Worm (Caenorhabditis elegans) whole organism, young adult: ENCODE measurements around the gene srr-1.

Experiments used
- F49E8.2 ChIP-seq: sonication (generic microtip); optimal IDR thresholded peaks from 3 replicates; lab custom pipeline; 2017; ENCODE audit warnings: missing genetic modification characterization, mild to moderate bottlenecking, missing compliant biosample characterization, antibody characterized with exemption, moderate library complexity; ENCODE audit not compliant: insufficient read depth
- F55B11.4 ChIP-seq: sonication (generic microtip); optimal IDR thresholded peaks from 2 replicates; lab custom pipeline; 2016; ENCODE audit warnings: missing compliant biosample characterization, missing genetic modification characterization, borderline replicate concordance; ENCODE audit not compliant: insufficient read depth
- F57A8.1 ChIP-seq: fragments of 200-800 bp; sonication (Bioruptor generic); optimal IDR thresholded peaks from 2 replicates; lab custom pipeline; 2018; ENCODE audit warnings: mild to moderate bottlenecking, missing genetic modification characterization, moderate library complexity, missing compliant biosample characterization
- T07F8.4 ChIP-seq: sonication (generic microtip); optimal IDR thresholded peaks from 2 replicates; lab custom pipeline; 2016; ENCODE audit warnings: mild to moderate bottlenecking, missing genetic modification characterization, moderate library complexity, missing compliant biosample characterization
- Y53G8AR.9 ChIP-seq: fragments of 200-800 bp; sonication (Bioruptor generic); conservative IDR thresholded peaks from 2 replicates; pipeline ENCODE4 v1.3.6; 2022; ENCODE audit warnings: missing genetic modification reagents, missing genetic modification characterization, missing compliant biosample characterization
- Y56A3A.18 ChIP-seq: fragments of 200-800 bp; sonication (Bioruptor generic); IDR thresholded peaks from 2 replicates; pipeline ENCODE4 v1.3.6; 2022; ENCODE audit warnings: missing genetic modification reagents, missing genetic modification characterization, missing compliant biosample characterization
- ama-1 ChIP-seq, 3 experiments: fragments of 150-350 bp in 1 of 3; sonication (generic microtip) in 2 of 3; optimal IDR thresholded peaks; 2 replicates each; lab custom pipeline; 2014 to 2018; ENCODE audit warnings: missing biosample characterization in 2 of 3, missing genetic modification characterization in 2 of 3, missing genetic modification reagents in 2 of 3
- bed-1 ChIP-seq: fragments of 200-800 bp; sonication (Bioruptor generic); IDR thresholded peaks from 2 replicates; pipeline ENCODE4 v1.3.6; 2022; ENCODE audit warnings: missing genetic modification reagents, missing genetic modification characterization, missing compliant biosample characterization
- ccch-3 ChIP-seq: fragments of 200-800 bp; sonication (Bioruptor generic); optimal IDR thresholded peaks from 2 replicates; lab custom pipeline; 2018; ENCODE audit warnings: mild to moderate bottlenecking, missing genetic modification characterization, missing compliant biosample characterization
- cebp-1 ChIP-seq, 2 experiments: fragments of 200-800 bp in 1 of 2; sonication (Bioruptor generic) in 1 of 2; sonication (generic microtip) in 1 of 2; IDR thresholded peaks in 1 of 2; optimal IDR thresholded peaks in 1 of 2; 2 replicates each; pipeline versions ENCODE4 v1.3.6 to Lab custom; 2017 to 2022; ENCODE audit warnings: missing compliant biosample characterization in 2 of 2, missing genetic modification characterization in 2 of 2, mild to moderate bottlenecking in 1 of 2, missing genetic modification reagents in 1 of 2, moderate library complexity in 1 of 2
- cebp-2 ChIP-seq: fragments of 200-800 bp; sonication (Bioruptor generic); IDR thresholded peaks from 2 replicates; pipeline ENCODE4 v1.3.6; 2022; ENCODE audit warnings: missing genetic modification characterization, missing compliant biosample characterization
- ceh-100 ChIP-seq: fragments of 200-800 bp; sonication (Bioruptor generic); IDR thresholded peaks from 2 replicates; pipeline ENCODE4 v1.3.6; 2022; ENCODE audit warnings: missing genetic modification reagents, missing genetic modification characterization, missing compliant biosample characterization
- ceh-79 ChIP-seq: sonication (generic microtip); optimal IDR thresholded peaks from 2 replicates; lab custom pipeline; 2017; ENCODE audit warnings: mild to moderate bottlenecking, missing genetic modification characterization, missing compliant biosample characterization
- egl-18 ChIP-seq: fragments of 200-800 bp; sonication (Bioruptor generic); IDR thresholded peaks from 2 replicates; pipeline ENCODE4 v1.3.6; 2022; ENCODE audit warnings: missing genetic modification reagents, missing genetic modification characterization, missing compliant biosample characterization
- gei-17 ChIP-seq: fragments of 200-800 bp; sonication (Bioruptor generic); optimal IDR thresholded peaks from 2 replicates; lab custom pipeline; 2018; ENCODE audit warnings: mild to moderate bottlenecking, missing genetic modification characterization, missing compliant biosample characterization
- him-1 ChIP-seq: sonication (generic microtip); optimal IDR thresholded peaks from 2 replicates; lab custom pipeline; 2016; ENCODE audit warnings: missing genotype, missing genetic modification reagents, missing genetic modification characterization, missing compliant biosample characterization
- hlh-12 ChIP-seq: sonication (generic microtip); optimal IDR thresholded peaks from 2 replicates; lab custom pipeline; 2016; ENCODE audit warnings: missing genetic modification characterization, missing compliant biosample characterization
- hmg-1.2 ChIP-seq: fragments of 200-800 bp; sonication (Bioruptor generic); IDR thresholded peaks from 2 replicates; pipeline ENCODE4 v1.3.6; 2022; ENCODE audit warnings: missing genetic modification reagents, missing genetic modification characterization, missing compliant biosample characterization
- hmg-20 ChIP-seq: fragments of 200-800 bp; sonication (Bioruptor generic); IDR thresholded peaks from 2 replicates; pipeline ENCODE4 v1.3.6; 2022; ENCODE audit warnings: missing genetic modification reagents, missing genetic modification characterization, missing compliant biosample characterization
- lir-1 ChIP-seq: fragments of 200-800 bp; sonication (Bioruptor generic); conservative IDR thresholded peaks from 2 replicates; pipeline ENCODE4 v1.3.6; 2022; ENCODE audit warnings: missing genetic modification reagents, missing genetic modification characterization, missing compliant biosample characterization
- lsy-27 ChIP-seq: sonication (generic microtip); optimal IDR thresholded peaks from 2 replicates; lab custom pipeline; 2017; ENCODE audit warnings: missing genetic modification characterization, mild to moderate bottlenecking, missing compliant biosample characterization, antibody characterized with exemption, missing genotype, borderline replicate concordance; ENCODE audit not compliant: insufficient read depth
- madf-10 ChIP-seq: sonication (generic microtip); optimal IDR thresholded peaks from 2 replicates; lab custom pipeline; 2016; ENCODE audit warnings: mild to moderate bottlenecking, missing genetic modification characterization, missing compliant biosample characterization
- madf-3 ChIP-seq: fragments of 200-800 bp; sonication (Bioruptor generic); IDR thresholded peaks from 2 replicates; pipeline ENCODE4 v1.3.6; 2022; ENCODE audit warnings: missing genetic modification reagents, missing genetic modification characterization, missing compliant biosample characterization
- mxl-1 ChIP-seq: sonication (generic microtip); optimal IDR thresholded peaks from 2 replicates; lab custom pipeline; 2016; ENCODE audit warnings: missing genetic modification characterization, missing compliant biosample characterization
- nfya-1 ChIP-seq: sonication (generic microtip); optimal IDR thresholded peaks from 2 replicates; lab custom pipeline; 2017; ENCODE audit warnings: antibody characterized with exemption, missing compliant biosample characterization, missing genetic modification characterization, borderline replicate concordance; ENCODE audit not compliant: insufficient read depth
- nfya-2 ChIP-seq: fragments of 200-800 bp; sonication (Bioruptor generic); IDR thresholded peaks from 2 replicates; pipeline ENCODE4 v1.3.6; 2022; ENCODE audit warnings: missing genetic modification reagents, missing genetic modification characterization, missing compliant biosample characterization
- nfyb-1 ChIP-seq: fragments of 200-800 bp; sonication (Bioruptor generic); IDR thresholded peaks from 2 replicates; pipeline ENCODE4 v1.3.6; 2022; ENCODE audit warnings: missing genetic modification reagents, missing genetic modification characterization, missing compliant biosample characterization
- nhr-179 ChIP-seq: sonication (generic microtip); optimal IDR thresholded peaks from 2 replicates; lab custom pipeline; 2016; ENCODE audit warnings: mild to moderate bottlenecking, missing genetic modification characterization, missing compliant biosample characterization
- pha-4 ChIP-seq: fragments of 150-350 bp; sonication (generic microtip); optimal IDR thresholded peaks from 2 replicates; lab custom pipeline; 2014; ENCODE audit warnings: missing biosample characterization, missing genetic modification reagents, missing genetic modification characterization
- rpc-1 ChIP-seq, 2 experiments: fragments of 150-350 bp in 1 of 2; sonication (generic microtip) in 1 of 2; optimal IDR thresholded peaks; 2 replicates each; lab custom pipeline; 2014 to 2018; ENCODE audit warnings: missing biosample characterization in 1 of 2, missing genetic modification characterization in 1 of 2, missing genetic modification reagents in 1 of 2, missing genotype in 1 of 2
- sea-2 ChIP-seq: fragments of 200-800 bp; sonication (Bioruptor generic); IDR thresholded peaks from 2 replicates; pipeline ENCODE4 v1.3.6; 2022; ENCODE audit warnings: missing genetic modification characterization, missing compliant biosample characterization
- snpc-1.3 ChIP-seq: sonication (generic microtip); optimal IDR thresholded peaks from 2 replicates; lab custom pipeline; 2017; ENCODE audit warnings: missing genetic modification characterization, mild to moderate bottlenecking, missing compliant biosample characterization, antibody characterized with exemption, moderate library complexity, missing genotype, missing genetic modification reagents; ENCODE audit not compliant: insufficient read depth
- snpc-3.4 ChIP-seq: sonication (generic microtip); optimal IDR thresholded peaks from 2 replicates; lab custom pipeline; 2017; ENCODE audit warnings: missing genetic modification characterization, mild to moderate bottlenecking, missing compliant biosample characterization, antibody characterized with exemption, moderate library complexity, missing genotype, missing genetic modification reagents
- snpc-4 ChIP-seq, 5 experiments: fragments of 150-350 bp in 1 of 5; sonication (generic microtip) in 4 of 5; optimal IDR thresholded peaks; 2 replicates each; lab custom pipeline; 2014 to 2018; ENCODE audit warnings: missing genetic modification characterization in 5 of 5, missing biosample characterization in 3 of 5, antibody characterized with exemption in 2 of 5, mild to moderate bottlenecking in 2 of 5, missing compliant biosample characterization in 2 of 5, missing genotype in 2 of 5, moderate library complexity in 2 of 5, missing genetic modification reagents in 1 of 5
- somi-1 ChIP-seq: fragments of 200-800 bp; sonication (Bioruptor generic); optimal IDR thresholded peaks from 2 replicates; lab custom pipeline; 2018; ENCODE audit warnings: mild to moderate bottlenecking, missing genetic modification characterization, missing compliant biosample characterization
- tbp1 ChIP-seq: fragments of 200-800 bp; sonication (Bioruptor generic); optimal IDR thresholded peaks from 2 replicates; lab custom pipeline; 2018; ENCODE audit warnings: mild to moderate bottlenecking, missing genetic modification characterization, missing compliant biosample characterization
- tbx-9 ChIP-seq: sonication (generic microtip); optimal IDR thresholded peaks from 2 replicates; lab custom pipeline; 2016; ENCODE audit warnings: borderline replicate concordance, missing genetic modification characterization, inconsistent platforms, missing compliant biosample characterization
- tlf-1 ChIP-seq: fragments of 200-800 bp; sonication (Bioruptor generic); optimal IDR thresholded peaks from 2 replicates; lab custom pipeline; 2018; ENCODE audit warnings: mild to moderate bottlenecking, missing genetic modification characterization, missing compliant biosample characterization
- unc-130 ChIP-seq: sonication (generic microtip); optimal IDR thresholded peaks from 2 replicates; lab custom pipeline; 2016; ENCODE audit warnings: missing genetic modification reagents, missing genetic modification characterization, missing compliant biosample characterization
- zim-3 ChIP-seq: sonication (generic microtip); optimal IDR thresholded peaks from 2 replicates; lab custom pipeline; 2017; ENCODE audit warnings: mild to moderate bottlenecking, missing genetic modification characterization, moderate library complexity, missing compliant biosample characterization
- ztf-18 ChIP-seq: sonication (generic microtip); optimal IDR thresholded peaks from 2 replicates; lab custom pipeline; 2016; ENCODE audit warnings: missing genotype, mild to moderate bottlenecking, missing genetic modification characterization, missing compliant biosample characterization
- ztf-22 ChIP-seq: fragments of 200-800 bp; sonication (Bioruptor generic); optimal IDR thresholded peaks from 2 replicates; lab custom pipeline; 2018; ENCODE audit warnings: mild to moderate bottlenecking, missing genetic modification characterization, moderate library complexity, missing compliant biosample characterization
- ztf-25 ChIP-seq: fragments of 200-800 bp; sonication (Bioruptor generic); IDR thresholded peaks from 2 replicates; pipeline ENCODE4 v1.3.6; 2022; ENCODE audit warnings: missing genetic modification reagents, missing genetic modification characterization, missing compliant biosample characterization
- ztf-28 ChIP-seq: fragments of 200-800 bp; sonication (Bioruptor generic); IDR thresholded peaks from 2 replicates; pipeline ENCODE4 v1.3.6; 2022; ENCODE audit warnings: missing genetic modification reagents, missing genetic modification characterization, missing compliant biosample characterization
- ztf-6 ChIP-seq: fragments of 200-800 bp; sonication (Bioruptor generic); IDR thresholded peaks from 2 replicates; pipeline ENCODE4 v1.3.6; 2022; ENCODE audit warnings: missing genetic modification reagents, missing genetic modification characterization, missing compliant biosample characterization

Gene srr-1

DNA sequence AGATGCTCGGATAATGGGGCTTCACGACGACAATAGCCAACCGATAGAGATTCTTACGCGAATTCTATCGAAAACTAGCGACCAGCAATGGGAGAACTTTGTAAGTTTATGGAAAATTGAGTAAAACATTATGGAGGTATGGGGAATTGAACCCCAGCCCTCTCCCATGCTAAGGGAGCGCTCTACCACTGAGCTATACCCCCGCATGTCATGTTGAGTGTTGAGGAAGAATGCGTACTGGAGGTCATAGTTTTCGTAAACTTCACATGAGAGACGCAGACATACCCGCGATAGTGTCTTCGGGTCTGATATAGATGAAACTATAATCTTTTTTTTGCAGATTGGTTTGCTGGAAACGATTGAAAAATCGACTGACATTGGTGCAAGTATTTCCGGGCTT is 50.2 kb downstream of the srr-1 start (continued):
- TF ChIP-seq ceh-79 (tag; lab: Kevin White, UChicago) (no peak), nfya-2 (GFP tag; lab: Robert Waterston, UW) (no peak), sea-2 (GFP tag; lab: Robert Waterston, UW) (no peak), madf-10 (tag; lab: Kevin White, UChicago) (peak; percentile 58), somi-1 (GFP tag; lab: Kevin White, UChicago) (peak; percentile 46), rpc-1 (optimal IDR thresholded peaks at IDR 0.05; lab: Kevin White, UChicago) (peak; percentile 90), rpc-1 (tag; optimal IDR thresholded peaks at IDR 0.05; lab: Kevin White, UChicago) (peak; percentile 77), him-1 (peak; percentile 39), cebp-2 (GFP tag; lab: Robert Waterston, UW) (peak; percentile 83; the same call in 1 of the 2 replicates), mxl-1 (tag; lab: Kevin White, UChicago) (peak; percentile 62), tbx-9 (tag; lab: Kevin White, UChicago) (no peak), ztf-6 (GFP tag; lab: Robert Waterston, UW) (0 out of 2 replicates have a peak, but pooled peaks have one; percentile 28), snpc-1.3 (peak; percentile 85), lsy-27 (tag; lab: Kevin White, UChicago) (no peak), ztf-18 (peak; percentile 62), tbp1 (peak; percentile 90), F55B11.4 (tag; lab: Kevin White, UChicago) (no peak), nfya-1 (no peak), egl-18 (GFP tag; lab: Robert Waterston, UW) (no peak), F57A8.1 (peak; percentile 38), hmg-1.2 (GFP tag; lab: Robert Waterston, UW) (peak; percentile 78), bed-1 (GFP tag; lab: Robert Waterston, UW) (no peak), Y56A3A.18 (GFP tag; lab: Robert Waterston, UW) (peak; percentile 39; the same call in 1 of the 2 replicates), tlf-1 (GFP tag; lab: Kevin White, UChicago) (no peak), ceh-100 (GFP tag; lab: Robert Waterston, UW) (peak; percentile 68), F49E8.2 (peak; percentile 67), ztf-25 (GFP tag; lab: Robert Waterston, UW) (no peak), lir-1 (0 out of 2 replicates have a peak, but pooled peaks have one; percentile 42), pha-4 (no peak), Y53G8AR.9 (GFP tag; lab: Robert Waterston, UW) (peak; percentile 29; the same call in 1 of the 2 replicates), snpc-3.4 (tag; lab: Kevin White, UChicago) (peak; percentile 92), nhr-179 (tag; lab: Kevin White, UChicago) (peak; percentile 0), T07F8.4 (tag; lab: Kevin White, UChicago) (peak; percentile 68), madf-3 (GFP tag; lab: Robert Waterston, UW) (no peak), unc-130 (peak; percentile 27), cebp-1 (GFP tag; IDR thresholded peaks at IDR 0.05; lab: Robert Waterston, UW) (no peak), cebp-1 (tag; optimal IDR thresholded peaks at IDR 0.05; lab: Kevin White, UChicago) (peak; percentile 67), nfyb-1 (GFP tag; lab: Robert Waterston, UW) (peak; percentile 85), hlh-12 (tag; lab: Kevin White, UChicago) (peak; percentile 2), gei-17 (GFP tag; lab: Kevin White, UChicago) (no peak), hmg-20 (GFP tag; lab: Robert Waterston, UW) (no peak; the same call in 1 of the 2 replicates), ztf-22 (GFP tag; lab: Kevin White, UChicago) (no peak), ama-1 (optimal IDR thresholded peaks at IDR 0.05; lab: Kevin White, UChicago) (no peak), ama-1 (GFP tag; optimal IDR thresholded peaks at IDR 0.05; lab: Kevin White, UChicago) (peak; percentile 63 to 76), zim-3 (tag; lab: Kevin White, UChicago) (peak; percentile 87), ccch-3 (GFP tag; lab: Kevin White, UChicago) (no peak), ztf-28 (GFP tag; lab: Robert Waterston, UW) (no peak), snpc-4 (GFP tag; optimal IDR thresholded peaks at IDR 0.05; lab: Kevin White, UChicago) (peak; percentile 49), snpc-4 (tag; optimal IDR thresholded peaks at IDR 0.05; lab: Kevin White, UChicago) (peak in 3 of 4 experiments; percentile 52 to 73 (median 61))
